Worm (Caenorhabditis elegans): ENCODE measurements around the gene atf-4.

DNA sequence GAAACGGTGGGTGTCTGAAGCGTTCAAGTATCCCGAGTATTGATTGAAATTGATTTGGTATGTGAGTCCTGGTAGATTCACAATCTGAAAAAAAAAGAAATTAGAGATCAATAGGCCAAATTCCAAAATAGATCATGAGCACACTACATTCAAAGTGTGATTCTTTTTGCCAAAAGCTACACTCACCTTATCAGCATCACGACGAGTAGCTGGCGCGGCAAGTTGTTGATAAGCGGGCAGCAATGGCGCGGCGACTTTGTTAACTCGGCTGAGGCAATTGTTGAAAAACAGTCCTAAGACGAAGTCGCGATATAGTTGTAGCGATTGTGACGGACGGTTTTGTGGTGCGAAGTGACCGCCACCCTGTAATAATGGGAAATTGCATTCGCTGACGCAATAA lies 41.6 kb downstream of the atf-4 start:
- no peak for TF ChIP-seq snpc-4 (tag; optimal IDR thresholded peaks at IDR 0.05)
- no peak for TF ChIP-seq mab-5 (tag; optimal IDR thresholded peaks at IDR 0.05)
- TF ChIP-seq lsy-2 (tag; optimal IDR thresholded peaks at IDR 0.05), result no peak
- TF ChIP-seq unc-62 (GFP tag; optimal IDR thresholded peaks at IDR 0.05), result no peak
- TF ChIP-seq ztf-11 (tag; optimal IDR thresholded peaks at IDR 0.05), result no peak
- no peak for TF ChIP-seq pha-4 (tag; optimal IDR thresholded peaks at IDR 0.05)

Data from whole organism, mixed stage, embryonic.